Worm (Caenorhabditis elegans): Measurements from ENCODE around the gene catp-3.
A peak's percentile ranks its signal among the peaks of the same experiment; 100 is the strongest.

The catp-3 gene

ce11 chrV:8072047-8072446 is 3.8 kb upstream of the catp-3 start, which contains the start of gene str-144:
Gene str-144 (minus strand): TSS chrV:8072147.
- TF ChIP-seq ham-2 (GFP tag; optimal IDR thresholded peaks at IDR 0.05) (no peak), drap-1 (GFP tag; optimal IDR thresholded peaks at IDR 0.05) (no peak), tbx-8 (GFP tag; optimal IDR thresholded peaks at IDR 0.05) (no peak), cnd-1 (tag; optimal IDR thresholded peaks at IDR 0.05) (no peak), lsy-2 (tag; optimal IDR thresholded peaks at IDR 0.05) (no peak), mls-2 (tag; optimal IDR thresholded peaks at IDR 0.05) (no peak), mep-1 (tag; optimal IDR thresholded peaks at IDR 0.05) (no peak)

DNA sequence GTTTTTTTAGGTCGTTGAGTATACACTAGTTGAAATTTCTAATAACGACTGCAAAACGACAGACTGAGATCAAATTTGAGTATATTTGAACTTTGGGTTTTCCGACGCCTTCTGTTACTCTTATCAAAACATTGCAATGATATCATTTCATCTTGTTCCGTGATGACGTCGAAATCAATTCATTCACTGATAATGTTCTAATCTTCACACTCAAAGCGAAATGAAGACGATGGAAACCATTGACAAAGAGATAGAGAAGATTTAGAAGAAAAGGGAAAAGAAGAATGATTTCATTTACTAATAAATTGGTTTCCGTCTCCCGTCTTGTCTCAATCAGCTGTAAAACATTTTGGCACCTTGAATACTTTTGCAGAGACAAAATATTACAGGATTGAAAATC is 2.6 kb upstream of the catp-3 start:
- TF ChIP-seq elt-3 (tag; optimal IDR thresholded peaks at IDR 0.05): peak; percentile 78
- TF ChIP-seq zip-8 (tag; optimal IDR thresholded peaks at IDR 0.05): no peak

DNA sequence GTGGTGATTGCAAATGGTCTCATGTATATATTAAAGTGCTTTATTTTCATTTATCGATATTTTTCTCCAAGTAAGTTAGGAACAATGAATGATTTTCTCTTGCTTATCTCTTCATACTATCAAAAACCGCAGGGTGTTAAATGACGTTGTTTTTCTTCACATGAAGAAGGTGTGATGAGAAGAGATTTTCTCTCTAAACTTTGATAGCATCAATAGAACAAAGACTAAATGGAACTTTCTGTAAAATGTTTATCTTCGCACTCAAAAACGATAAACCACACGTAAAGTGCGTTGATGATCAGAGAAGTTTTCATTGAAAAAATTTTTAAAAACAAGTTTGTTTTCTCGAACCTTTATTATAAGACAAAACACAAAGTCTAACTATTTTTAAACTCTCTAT is 4.0 kb downstream of the catp-3 start:
- TF ChIP-seq mls-2 (tag; optimal IDR thresholded peaks at IDR 0.05): no peak
- no peak for TF ChIP-seq lsy-2 (tag; optimal IDR thresholded peaks at IDR 0.05)
- TF ChIP-seq nhr-237 (tag; optimal IDR thresholded peaks at IDR 0.05): no peak
- TF ChIP-seq mep-1 (tag; optimal IDR thresholded peaks at IDR 0.05): no peak
- TF ChIP-seq ceh-43 (GFP tag; optimal IDR thresholded peaks at IDR 0.05): no peak
- no peak for TF ChIP-seq ztf-11 (tag; optimal IDR thresholded peaks at IDR 0.05)
- no peak for TF ChIP-seq nhr-28 (tag; optimal IDR thresholded peaks at IDR 0.05)
- TF ChIP-seq sptf-1 (tag; optimal IDR thresholded peaks at IDR 0.05): no peak
- TF ChIP-seq nhr-2 (tag; optimal IDR thresholded peaks at IDR 0.05): no peak
- TF ChIP-seq cnd-1 (tag; optimal IDR thresholded peaks at IDR 0.05): no peak
- TF ChIP-seq ceh-39 (tag; optimal IDR thresholded peaks at IDR 0.05): no peak
- TF ChIP-seq hlh-1 (tag; optimal IDR thresholded peaks at IDR 0.05): no peak

ce11 chrV:8081579-8081978 is 5.8 kb downstream of the catp-3 start, which contains the start of gene str-131:
Gene str-131 (minus strand): TSS chrV:8081679.
- TF ChIP-seq ztf-11 (tag; optimal IDR thresholded peaks at IDR 0.05) (no peak), drap-1 (GFP tag; optimal IDR thresholded peaks at IDR 0.05) (no peak), ceh-43 (GFP tag; optimal IDR thresholded peaks at IDR 0.05) (no peak), mls-2 (tag; optimal IDR thresholded peaks at IDR 0.05) (no peak), unc-62 (GFP tag; optimal IDR thresholded peaks at IDR 0.05) (no peak), nhr-76 (tag; optimal IDR thresholded peaks at IDR 0.05) (no peak), lin-13 (tag; optimal IDR thresholded peaks at IDR 0.05) (no peak), nhr-28 (tag; optimal IDR thresholded peaks at IDR 0.05) (no peak), bed-3 (GFP tag; optimal IDR thresholded peaks at IDR 0.05) (no peak), nhr-2 (tag; optimal IDR thresholded peaks at IDR 0.05) (no peak), sem-2 (GFP tag; optimal IDR thresholded peaks at IDR 0.05) (no peak), zip-8 (tag; optimal IDR thresholded peaks at IDR 0.05) (no peak), blmp-1 (tag; optimal IDR thresholded peaks at IDR 0.05) (no peak)

- TF ChIP-seq ham-2 (GFP tag; optimal IDR thresholded peaks at IDR 0.05): no peak
- no peak for TF ChIP-seq nhr-76 (tag; optimal IDR thresholded peaks at IDR 0.05)
Measured at ce11 chrV:8085141-8085540, 9.3 kb downstream of the catp-3 start, which contains the start of gene C09H5.7. Gene C09H5.7 (minus strand): TSS chrV:8085241.

- TF ChIP-seq nhr-237 (tag; optimal IDR thresholded peaks at IDR 0.05): no peak
- no peak for TF ChIP-seq bed-3 (GFP tag; optimal IDR thresholded peaks at IDR 0.05)
- no peak for TF ChIP-seq blmp-1 (tag; optimal IDR thresholded peaks at IDR 0.05)
- no peak for TF ChIP-seq ceh-83 (GFP tag; optimal IDR thresholded peaks at IDR 0.05)
- TF ChIP-seq mls-2 (tag; optimal IDR thresholded peaks at IDR 0.05): no peak
- TF ChIP-seq sem-2 (GFP tag; optimal IDR thresholded peaks at IDR 0.05): no peak
- no peak for TF ChIP-seq unc-39 (tag; optimal IDR thresholded peaks at IDR 0.05)
- TF ChIP-seq elt-1 (tag; optimal IDR thresholded peaks at IDR 0.05; ENCODE audit: borderline replicate concordance, insufficient read depth): no peak
- TF ChIP-seq nhr-2 (tag; optimal IDR thresholded peaks at IDR 0.05): no peak
Measured at ce11 chrV:8090595-8090994, 14.8 kb downstream of the catp-3 start, which contains the start of gene str-130. Gene str-130 (minus strand): TSS chrV:8090695.

ce11 chrV:8092385-8092784 is 16.6 kb downstream of the catp-3 start, which contains the start of gene str-129:
Gene str-129 (minus strand): TSS chrV:8092485.
- TF ChIP-seq nhr-76 (tag; optimal IDR thresholded peaks at IDR 0.05) (no peak), hlh-1 (tag; optimal IDR thresholded peaks at IDR 0.05) (no peak), cnd-1 (tag; optimal IDR thresholded peaks at IDR 0.05) (no peak), ham-2 (GFP tag; optimal IDR thresholded peaks at IDR 0.05) (no peak), bed-3 (GFP tag; optimal IDR thresholded peaks at IDR 0.05) (no peak), tbx-8 (GFP tag; optimal IDR thresholded peaks at IDR 0.05) (no peak), sptf-1 (tag; optimal IDR thresholded peaks at IDR 0.05) (no peak)

Measured in whole organism, mixed stage, embryonic.